Worm (Caenorhabditis elegans) whole organism, L2 larva: ENCODE measurements around the gene T08D10.4.

Experiments
- R02D3.7 ChIP-seq: fragments of 150-350 bp; optimal IDR thresholded peaks from 2 replicates; lab custom pipeline; 2014; ENCODE audit warnings: missing biosample characterization, missing genetic modification characterization
- aly-2 ChIP-seq: fragments of 150-350 bp; optimal IDR thresholded peaks from 2 replicates; lab custom pipeline; 2014; ENCODE audit warnings: missing biosample characterization, missing genetic modification characterization
- ama-1 ChIP-seq: fragments of 150-350 bp; optimal IDR thresholded peaks from 2 replicates; lab custom pipeline; 2018; ENCODE audit warnings: inconsistent platforms
- fos-1 ChIP-seq: fragments of 150-350 bp; optimal IDR thresholded peaks from 2 replicates; lab custom pipeline; 2014; ENCODE audit warnings: missing biosample characterization, missing genetic modification characterization
- lsy-2 ChIP-seq, 2 experiments: fragments of 150-350 bp in 1 of 2; sonication (generic microtip) in 1 of 2; optimal IDR thresholded peaks; 2 replicates each; lab custom pipeline; 2014 to 2017; ENCODE audit warnings: missing biosample characterization in 2 of 2, missing genetic modification characterization in 2 of 2
- nhr-237 ChIP-seq: fragments of 150-350 bp; optimal IDR thresholded peaks from 2 replicates; lab custom pipeline; 2014; ENCODE audit warnings: missing biosample characterization, missing genetic modification characterization
- unc-39 ChIP-seq: fragments of 150-350 bp; optimal IDR thresholded peaks from 2 replicates; lab custom pipeline; 2014; ENCODE audit warnings: missing biosample characterization, missing genetic modification characterization
- unc-55 ChIP-seq: fragments of 150-350 bp; sonication (generic microtip); optimal IDR thresholded peaks from 3 replicates; lab custom pipeline; 2014; ENCODE audit warnings: missing biosample characterization, missing genetic modification reagents, missing genetic modification characterization
- ztf-11 ChIP-seq: sonication (generic microtip); optimal IDR thresholded peaks from 2 replicates; lab custom pipeline; 2017; ENCODE audit warnings: missing biosample characterization, missing genetic modification characterization

- no peak for TF ChIP-seq unc-39 (tag; lab: Kevin White, UChicago)
- no peak for TF ChIP-seq nhr-237 (tag; lab: Kevin White, UChicago)
- TF ChIP-seq ztf-11 (tag; lab: Kevin White, UChicago), result no peak
- no peak for TF ChIP-seq aly-2 (tag; lab: Kevin White, UChicago)
- no peak for TF ChIP-seq fos-1 (tag; lab: Kevin White, UChicago)
- TF ChIP-seq unc-55, result no peak
- no peak for TF ChIP-seq R02D3.7 (tag; lab: Kevin White, UChicago)
- no peak for TF ChIP-seq lsy-2 (tag; optimal IDR thresholded peaks at IDR 0.05; lab: Kevin White, UChicago)
- TF ChIP-seq ama-1 (lab: Kevin White, UChicago), result no peak
Observed at ce11 chrX:11983576-11984061, 30.5 kb upstream of the T08D10.4 start, which contains the start of gene C49F5.3.
